Fruit fly (Drosophila melanogaster): Measurements from ENCODE around the gene spo.

DNA sequence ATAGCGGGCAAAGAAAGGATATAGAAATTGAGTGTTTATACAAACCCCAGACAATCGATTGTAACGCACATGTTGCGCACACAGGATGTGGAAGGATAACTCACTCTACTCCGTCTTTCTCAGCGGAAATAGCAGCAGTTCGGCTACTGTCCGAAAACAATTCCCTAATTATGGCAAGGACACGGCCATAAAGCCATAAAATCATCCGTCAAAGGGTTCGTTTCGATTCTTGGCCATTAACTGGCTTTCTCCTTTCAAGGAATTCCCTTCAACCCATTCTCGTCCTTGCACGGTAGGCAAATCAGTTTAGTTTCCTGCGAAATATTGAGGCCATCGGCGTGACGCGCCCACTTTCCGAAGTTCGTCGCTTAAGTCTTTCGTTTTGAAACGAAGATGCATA lies 29.1 kb upstream of the spo start:
- TF ChIP-seq pan (optimal IDR thresholded peaks at IDR 0.05) (no peak), Dll (optimal IDR thresholded peaks at IDR 0.05) (no peak)
